Worm (Caenorhabditis elegans): ENCODE results near the gene K04G7.1.

The K04G7.1 gene

DNA sequence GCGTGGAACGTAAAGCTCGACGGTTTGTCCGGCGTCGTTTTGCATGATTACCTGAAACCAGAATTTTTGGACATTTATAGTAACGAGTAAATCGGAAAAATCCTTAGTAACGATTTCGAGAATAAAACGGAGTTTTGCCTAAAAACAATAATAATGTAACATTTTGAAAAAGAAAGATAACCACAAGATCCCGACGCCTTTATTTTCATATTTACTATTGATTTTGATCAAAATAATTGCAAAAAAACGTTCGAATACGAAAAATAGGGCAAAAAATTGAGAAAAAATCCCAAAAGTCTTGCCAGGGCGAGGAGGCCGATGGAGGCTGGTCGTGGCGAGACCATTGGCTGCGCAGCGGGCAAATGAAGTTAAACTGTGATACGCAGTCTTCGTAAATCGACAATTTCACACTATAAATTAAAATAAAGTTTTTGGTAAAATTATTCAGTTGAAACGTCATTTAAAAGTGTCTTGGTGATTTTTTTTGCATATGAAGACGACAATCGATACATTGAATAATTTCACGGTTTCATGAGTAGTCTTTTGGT, 27.1 kb downstream of the K04G7.1 start, which contains the start of gene rps-21 (continued):
- peak; percentile 72 for TF ChIP-seq nhr-90 (tag; optimal IDR thresholded peaks at IDR 0.05; ENCODE audit: poor library complexity)
- peak; percentile 70 for TF ChIP-seq unc-130 (tag; optimal IDR thresholded peaks at IDR 0.05)
- no peak for TF ChIP-seq Y116A8C.19 (tag; optimal IDR thresholded peaks at IDR 0.05; ENCODE audit: borderline replicate concordance)
- no peak for TF ChIP-seq lin-39 (tag; optimal IDR thresholded peaks at IDR 0.05)
- TF ChIP-seq snpc-4 (tag; optimal IDR thresholded peaks at IDR 0.05) = peak; percentile 55
- no peak for TF ChIP-seq ama-1 (optimal IDR thresholded peaks at IDR 0.05)
- no peak for TF ChIP-seq sup-37 (GFP tag; optimal IDR thresholded peaks at IDR 0.05)
- TF ChIP-seq fos-1 (tag; optimal IDR thresholded peaks at IDR 0.05) = peak; percentile 43
- peak; percentile 73 for TF ChIP-seq jun-1 (tag; optimal IDR thresholded peaks at IDR 0.05)
- peak; percentile 80 for TF ChIP-seq mep-1 (tag; optimal IDR thresholded peaks at IDR 0.05)
- no peak for TF ChIP-seq ets-5 (GFP tag; IDR thresholded peaks at IDR 0.05)
- TF ChIP-seq nhr-28 (tag; optimal IDR thresholded peaks at IDR 0.05) = no peak
- 0 out of 2 replicates have a peak, but pooled peaks have one; percentile 9 for TF ChIP-seq ceh-88 (GFP tag; IDR thresholded peaks at IDR 0.05)
- no peak for TF ChIP-seq unc-62 (GFP tag; optimal IDR thresholded peaks at IDR 0.05)
- TF ChIP-seq nhr-76 (tag; optimal IDR thresholded peaks at IDR 0.05) = no peak
- TF ChIP-seq unc-86 (tag; optimal IDR thresholded peaks at IDR 0.05) = peak; percentile 71
- 0 out of 2 replicates have a peak, but pooled peaks have one; percentile 9 for TF ChIP-seq mab-9 (GFP tag; IDR thresholded peaks at IDR 0.05)
- TF ChIP-seq C16A3.4 (tag; optimal IDR thresholded peaks at IDR 0.05) = peak; percentile 91
- TF ChIP-seq elt-3 (tag; optimal IDR thresholded peaks at IDR 0.05) = peak in 2 of 6 experiments; percentile 53 to 62
- no peak for TF ChIP-seq unc-98 (GFP tag; IDR thresholded peaks at IDR 0.05)
- TF ChIP-seq ceh-63 (GFP tag; optimal IDR thresholded peaks at IDR 0.05) = no peak
- TF ChIP-seq xbp-1 (tag; optimal IDR thresholded peaks at IDR 0.05) = peak; percentile 88
- peak; percentile 92 to 94 for TF ChIP-seq lsy-2 (tag; optimal IDR thresholded peaks at IDR 0.05)
- peak; percentile 59 to 94 (median 78) for TF ChIP-seq ceh-82 (tag; optimal IDR thresholded peaks at IDR 0.05)
- peak in 1 of 2 experiments; percentile 59 for TF ChIP-seq ztf-11 (tag; optimal IDR thresholded peaks at IDR 0.05)
- TF ChIP-seq ces-1 (GFP tag; optimal IDR thresholded peaks at IDR 0.05) = no peak
- TF ChIP-seq hpl-2 (GFP tag; optimal IDR thresholded peaks at IDR 0.05) = peak; percentile 10
- peak; percentile 71 for TF ChIP-seq C04F5.9 (tag; optimal IDR thresholded peaks at IDR 0.05)
- peak; percentile 70 for TF ChIP-seq blmp-1 (tag; optimal IDR thresholded peaks at IDR 0.05)
- TF ChIP-seq swsn-7 (tag; optimal IDR thresholded peaks at IDR 0.05) = peak; percentile 80
- TF ChIP-seq efl-1 (optimal IDR thresholded peaks at IDR 0.05) = peak; percentile 86 to 88
- peak; percentile 78 to 98 for TF ChIP-seq efl-1 (GFP tag; optimal IDR thresholded peaks at IDR 0.05 in 1 of 2)
- no peak for TF ChIP-seq aly-2 (tag; optimal IDR thresholded peaks at IDR 0.05)
- TF ChIP-seq unc-30 (tag; optimal IDR thresholded peaks at IDR 0.05) = no peak

- no peak for TF ChIP-seq ces-1 (GFP tag; optimal IDR thresholded peaks at IDR 0.05)
- peak; percentile 39 for TF ChIP-seq unc-86 (tag; optimal IDR thresholded peaks at IDR 0.05)
Measured at ce11 chrIII:7192942-7193665, 30.6 kb downstream of the K04G7.1 start, which contains the start of gene mec-14. Gene mec-14, minus strand, starts transcription at chrIII:7192992.

ce11 chrIII:7195325-7195724, 32.8 kb downstream of the K04G7.1 start, which contains the start of gene F37C12.18:
Gene F37C12.18, minus strand, starts transcription at chrIII:7195425.
- TF ChIP-seq lsy-2 (tag; optimal IDR thresholded peaks at IDR 0.05) (no peak), efl-1 (optimal IDR thresholded peaks at IDR 0.05) (no peak), efl-1 (GFP tag; optimal IDR thresholded peaks at IDR 0.05 in 1 of 2) (peak in 1 of 2 experiments; percentile 49), efl-3 (GFP tag; optimal IDR thresholded peaks at IDR 0.05) (no peak)

DNA sequence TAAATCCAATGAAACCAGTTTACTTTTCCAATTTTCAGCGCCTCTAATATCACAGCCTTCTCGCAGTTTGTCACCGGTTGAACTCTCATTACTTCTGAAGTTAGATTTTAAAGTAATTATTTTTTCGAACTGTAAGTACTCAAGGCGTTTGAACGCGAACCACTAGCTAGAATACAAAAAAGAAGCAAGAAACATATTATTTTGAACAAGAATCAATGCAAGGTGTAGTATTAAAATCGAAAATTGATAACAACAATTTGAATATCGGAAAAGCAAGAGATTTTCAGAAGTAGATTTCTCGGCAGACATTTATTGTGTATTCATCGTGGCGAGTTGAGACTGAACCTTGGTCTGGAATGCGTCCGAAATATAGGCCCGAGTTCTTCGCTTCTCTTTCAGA, 35.5 kb downstream of the K04G7.1 start, which contains the start of gene exos-9:
exos-9 (minus strand) TSS at position 101 of the 400 bp plus-strand sequence.
- TF ChIP-seq fkh-4 (tag; optimal IDR thresholded peaks at IDR 0.05; ENCODE audit: borderline replicate concordance) (no peak), zip-4 (GFP tag; optimal IDR thresholded peaks at IDR 0.05) (no peak), xbp-1 (tag; optimal IDR thresholded peaks at IDR 0.05) (no peak), ztf-4 (tag; optimal IDR thresholded peaks at IDR 0.05) (no peak), nhr-237 (tag; optimal IDR thresholded peaks at IDR 0.05) (no peak), egl-27 (tag; optimal IDR thresholded peaks at IDR 0.05) (no peak), aha-1 (tag; optimal IDR thresholded peaks at IDR 0.05) (no peak), ztf-11 (tag; optimal IDR thresholded peaks at IDR 0.05) (no peak), hlh-17 (GFP tag; optimal IDR thresholded peaks at IDR 0.05; ENCODE audit: borderline replicate concordance) (no peak), vab-15 (tag; optimal IDR thresholded peaks at IDR 0.05) (no peak), C16A3.4 (tag; optimal IDR thresholded peaks at IDR 0.05) (no peak), ceh-88 (GFP tag; IDR thresholded peaks at IDR 0.05) (no peak)

Measured in whole organism, L1 larva.